Worm (Caenorhabditis elegans) whole organism, young adult: ENCODE measurements around the gene let-716.

Experiments used
- F39B2.1 ChIP-seq: fragments of 200-800 bp; sonication (Bioruptor generic); IDR thresholded peaks from 2 replicates; pipeline ENCODE4 v1.3.6; 2022; ENCODE audit warnings: missing genetic modification reagents, missing genetic modification characterization, missing compliant biosample characterization
- ama-1 ChIP-seq, 3 experiments: fragments of 150-350 bp in 1 of 3; sonication (generic microtip) in 2 of 3; optimal IDR thresholded peaks; 2 replicates each; lab custom pipeline; 2014 to 2018; ENCODE audit warnings: missing biosample characterization in 2 of 3, missing genetic modification characterization in 2 of 3, missing genetic modification reagents in 2 of 3
- ceh-100 ChIP-seq: fragments of 200-800 bp; sonication (Bioruptor generic); IDR thresholded peaks from 2 replicates; pipeline ENCODE4 v1.3.6; 2022; ENCODE audit warnings: missing genetic modification reagents, missing genetic modification characterization, missing compliant biosample characterization
- ceh-91 ChIP-seq: fragments of 200-800 bp; sonication (Bioruptor generic); IDR thresholded peaks from 2 replicates; pipeline ENCODE4 v1.3.6; 2022; ENCODE audit warnings: missing genetic modification reagents, missing genetic modification characterization, missing compliant biosample characterization
- dox-1 ChIP-seq: fragments of 200-800 bp; sonication (Bioruptor generic); IDR thresholded peaks from 2 replicates; pipeline ENCODE4 v1.3.6; 2022; ENCODE audit warnings: missing genetic modification reagents, missing genetic modification characterization, missing compliant biosample characterization
- lin-35 ChIP-seq, 3 experiments: fragments of 150-350 bp in 2 of 3; sonication (generic microtip) in 1 of 3; optimal IDR thresholded peaks; 2 replicates each; lab custom pipeline; 2014 to 2018; ENCODE audit warnings: missing biosample characterization in 3 of 3, missing genetic modification characterization in 3 of 3, missing genetic modification reagents in 3 of 3
- madf-3 ChIP-seq: fragments of 200-800 bp; sonication (Bioruptor generic); IDR thresholded peaks from 2 replicates; pipeline ENCODE4 v1.3.6; 2022; ENCODE audit warnings: missing genetic modification reagents, missing genetic modification characterization, missing compliant biosample characterization
- madf-8 ChIP-seq: fragments of 200-800 bp; sonication (Bioruptor generic); conservative IDR thresholded peaks from 2 replicates; pipeline ENCODE4 v1.3.6; 2022; ENCODE audit warnings: missing genetic modification reagents, missing genetic modification characterization, missing compliant biosample characterization
- mxl-1 ChIP-seq: sonication (generic microtip); optimal IDR thresholded peaks from 2 replicates; lab custom pipeline; 2016; ENCODE audit warnings: missing genetic modification characterization, missing compliant biosample characterization
- nfya-1 ChIP-seq: sonication (generic microtip); optimal IDR thresholded peaks from 2 replicates; lab custom pipeline; 2017; ENCODE audit warnings: antibody characterized with exemption, missing compliant biosample characterization, missing genetic modification characterization, borderline replicate concordance; ENCODE audit not compliant: insufficient read depth
- nhr-27 ChIP-seq: fragments of 200-800 bp; sonication (Bioruptor generic); optimal IDR thresholded peaks from 2 replicates; lab custom pipeline; 2018; ENCODE audit warnings: mild to moderate bottlenecking, missing genetic modification characterization, moderate library complexity, missing compliant biosample characterization
- pha-4 ChIP-seq: fragments of 150-350 bp; sonication (generic microtip); optimal IDR thresholded peaks from 2 replicates; lab custom pipeline; 2014; ENCODE audit warnings: missing biosample characterization, missing genetic modification reagents, missing genetic modification characterization
- snpc-4 ChIP-seq, 5 experiments: fragments of 150-350 bp in 1 of 5; sonication (generic microtip) in 4 of 5; optimal IDR thresholded peaks; 2 replicates each; lab custom pipeline; 2014 to 2018; ENCODE audit warnings: missing genetic modification characterization in 5 of 5, missing biosample characterization in 3 of 5, antibody characterized with exemption in 2 of 5, mild to moderate bottlenecking in 2 of 5, missing compliant biosample characterization in 2 of 5, missing genotype in 2 of 5, moderate library complexity in 2 of 5, missing genetic modification reagents in 1 of 5
- xnd-1 ChIP-seq: sonication (generic microtip); optimal IDR thresholded peaks from 2 replicates; lab custom pipeline; 2016; ENCODE audit warnings: missing genotype, missing genetic modification reagents, missing genetic modification characterization, missing compliant biosample characterization

- TF ChIP-seq lin-35 (GFP tag; optimal IDR thresholded peaks at IDR 0.05; lab: Kevin White, UChicago): no peak
- TF ChIP-seq madf-3 (GFP tag; lab: Robert Waterston, UW): no peak
- no peak for TF ChIP-seq F39B2.1
- TF ChIP-seq madf-8 (GFP tag; lab: Robert Waterston, UW): no peak
- no peak for TF ChIP-seq mxl-1 (tag; lab: Kevin White, UChicago)
- TF ChIP-seq nhr-27: no peak
- TF ChIP-seq xnd-1 (tag; lab: Kevin White, UChicago): no peak
- no peak for TF ChIP-seq dox-1 (GFP tag; lab: Robert Waterston, UW)
- TF ChIP-seq ceh-100 (GFP tag; lab: Robert Waterston, UW): no peak
- TF ChIP-seq ama-1 (optimal IDR thresholded peaks at IDR 0.05; lab: Kevin White, UChicago): peak; percentile 10
- no peak for TF ChIP-seq ama-1 (GFP tag; optimal IDR thresholded peaks at IDR 0.05; lab: Kevin White, UChicago)
- no peak for TF ChIP-seq snpc-4 (GFP tag; optimal IDR thresholded peaks at IDR 0.05; lab: Kevin White, UChicago)
- TF ChIP-seq snpc-4 (tag; optimal IDR thresholded peaks at IDR 0.05; lab: Kevin White, UChicago): no peak
- no peak for TF ChIP-seq pha-4 (tag; lab: Kevin White, UChicago)
- TF ChIP-seq nfya-1 (tag; lab: Kevin White, UChicago): no peak
- TF ChIP-seq ceh-91 (GFP tag; lab: Robert Waterston, UW): no peak
Measured at ce11 chrIII:6395706-6396232, 12.4 kb downstream of the let-716 start, which contains the start of gene oatr-1.
